Worm (Caenorhabditis elegans) whole organism, L2 larva: Measurements from ENCODE around the gene hpo-30.

Experiments used
- blmp-1 ChIP-seq: sonication (generic microtip); optimal IDR thresholded peaks from 2 replicates; lab custom pipeline; 2017; ENCODE audit warnings: missing genetic modification characterization, mild to moderate bottlenecking, missing compliant biosample characterization, antibody characterized with exemption, moderate library complexity; ENCODE audit not compliant: insufficient read depth
- nhr-11 ChIP-seq: fragments of 150-350 bp; optimal IDR thresholded peaks from 2 replicates; lab custom pipeline; 2014; ENCODE audit warnings: missing biosample characterization, missing genetic modification characterization
- nhr-237 ChIP-seq: fragments of 150-350 bp; optimal IDR thresholded peaks from 2 replicates; lab custom pipeline; 2014; ENCODE audit warnings: missing biosample characterization, missing genetic modification characterization

DNA sequence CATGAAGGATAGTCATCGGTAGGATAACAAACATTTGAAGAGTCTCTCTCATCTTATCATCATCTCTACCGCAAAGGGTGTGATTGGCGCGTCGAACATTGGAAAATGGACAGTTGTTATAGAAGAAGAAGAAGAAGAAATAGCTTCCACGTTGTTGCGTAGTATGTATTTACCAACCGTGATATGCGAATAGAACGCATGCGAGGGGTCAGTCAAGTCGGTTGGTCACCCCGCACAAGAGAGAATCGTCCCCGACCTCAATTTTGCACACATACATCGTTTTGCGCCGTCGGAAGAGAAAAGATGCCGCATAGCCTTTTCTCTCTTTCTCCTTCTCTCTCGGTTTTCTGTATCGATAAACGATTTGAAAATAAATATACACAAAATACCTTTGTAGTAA lies 15.1 kb downstream of the hpo-30 start:
- TF ChIP-seq nhr-11 (no peak), blmp-1 (tag; lab: Kevin White, UChicago) (no peak), nhr-237 (tag; lab: Kevin White, UChicago) (no peak)
